Fruit fly (Drosophila melanogaster) whole organism, wandering third instar larva: Measurements from ENCODE around the gene CG9328.

Source experiments
- Abd-B ChIP-seq: fragments of >200 bp; optimal IDR thresholded peaks from 2 replicates; lab custom pipeline; 2017; ENCODE audit warnings: missing biosample characterization, missing genetic modification characterization
- CG32264 ChIP-seq: fragments of 200-800 bp; sonication (Bioruptor generic); optimal IDR thresholded peaks from 2 replicates; lab custom pipeline; 2016; ENCODE audit warnings: missing biosample characterization, missing genetic modification characterization
- CG9705 ChIP-seq: fragments of 200-800 bp; sonication (Bioruptor generic); optimal IDR thresholded peaks from 2 replicates; lab custom pipeline; 2018; ENCODE audit warnings: missing biosample characterization, mild to moderate bottlenecking, missing genetic modification characterization
- CrebA ChIP-seq: fragments of 200-800 bp; sonication (Bioruptor generic); optimal IDR thresholded peaks from 2 replicates; lab custom pipeline; 2016; ENCODE audit warnings: missing biosample characterization, mild to moderate bottlenecking, missing genetic modification characterization, borderline replicate concordance
- Dfd ChIP-seq: fragments of >200 bp; optimal IDR thresholded peaks from 2 replicates; lab custom pipeline; 2017; ENCODE audit warnings: missing biosample characterization, missing genetic modification characterization
- Dif ChIP-seq: fragments of 200-275, 200-300 bp; sonication (Bioruptor generic); optimal IDR thresholded peaks from 2 replicates; lab custom pipeline; 2018; ENCODE audit warnings: missing biosample characterization, missing genetic modification characterization; ENCODE audit not compliant: partially characterized antibody
- GATAd ChIP-seq: sonication (Bioruptor generic); optimal IDR thresholded peaks from 2 replicates; lab custom pipeline; 2016; ENCODE audit warnings: missing biosample characterization, missing genetic modification characterization
- HLH106 ChIP-seq: fragments of 200-800 bp; optimal IDR thresholded peaks from 3 replicates; lab custom pipeline; 2019; ENCODE audit warnings: missing biosample characterization, mild to moderate bottlenecking, missing genetic modification characterization, moderate library complexity
- Hnf4 ChIP-seq: fragments of 200-800 bp; sonication (Bioruptor generic); optimal IDR thresholded peaks from 2 replicates; lab custom pipeline; 2016; ENCODE audit warnings: missing biosample characterization, mild to moderate bottlenecking, missing genetic modification characterization
- Hr78 ChIP-seq: fragments of >200 bp; optimal IDR thresholded peaks from 2 replicates; lab custom pipeline; 2017; ENCODE audit warnings: missing biosample characterization, missing genetic modification characterization
- Hr83 ChIP-seq: fragments of 200-300 bp; sonication (Bioruptor generic); optimal IDR thresholded peaks from 2 replicates; lab custom pipeline; 2016; ENCODE audit warnings: missing biosample characterization, mild to moderate bottlenecking, missing genetic modification characterization, moderate library complexity; ENCODE audit not compliant: poor library complexity, severe bottlenecking
- Jra ChIP-seq: sonication (Bioruptor generic); optimal IDR thresholded peaks from 2 replicates; lab custom pipeline; 2016; ENCODE audit warnings: missing biosample characterization, missing genetic modification characterization
- Mio ChIP-seq: sonication (Bioruptor generic); optimal IDR thresholded peaks from 2 replicates; lab custom pipeline; 2016; ENCODE audit warnings: missing biosample characterization, missing genetic modification characterization
- Myc ChIP-seq: fragments of >200 bp; optimal IDR thresholded peaks from 2 replicates; lab custom pipeline; 2017
- N ChIP-seq: fragments of >200 bp; optimal IDR thresholded peaks from 2 replicates; lab custom pipeline; 2018; ENCODE audit warnings: missing biosample characterization, missing external identifiers, missing genetic modification characterization
- OdsH ChIP-seq: fragments of 200-800 bp; sonication (Bioruptor generic); optimal IDR thresholded peaks from 2 replicates; lab custom pipeline; 2016; ENCODE audit warnings: missing biosample characterization, mild to moderate bottlenecking, missing genetic modification characterization
- Rel ChIP-seq, 2 experiments: fragments of 200-800 bp; sonication (Bioruptor generic) in 1 of 2; optimal IDR thresholded peaks; 2 replicates in 1 of 2; 3 replicates in 1 of 2; lab custom pipeline; 2016 to 2019; ENCODE audit warnings: mild to moderate bottlenecking in 2 of 2, missing biosample characterization in 2 of 2, missing genetic modification characterization in 2 of 2, moderate library complexity in 1 of 2
- Sp1 ChIP-seq: fragments of 200-800 bp; sonication (Bioruptor generic); optimal IDR thresholded peaks from 3 replicates; lab custom pipeline; 2019; ENCODE audit warnings: missing biosample characterization, mild to moderate bottlenecking, missing genetic modification characterization, moderate library complexity
- Vsx2 ChIP-seq: fragments of 200-300, 225-300 bp; sonication (Bioruptor generic); optimal IDR thresholded peaks from 2 replicates; lab custom pipeline; 2018; ENCODE audit warnings: missing biosample characterization, missing genetic modification characterization; ENCODE audit not compliant: partially characterized antibody
- br ChIP-seq: fragments of 200-800 bp; sonication (Bioruptor generic); optimal IDR thresholded peaks from 2 replicates; lab custom pipeline; 2016; ENCODE audit warnings: missing biosample characterization, missing genetic modification characterization
- brk ChIP-seq: fragments of 200-800 bp; sonication (Bioruptor generic); optimal IDR thresholded peaks from 2 replicates; lab custom pipeline; 2016; ENCODE audit warnings: missing biosample characterization, mild to moderate bottlenecking, missing genetic modification characterization
- dl ChIP-seq, 2 experiments: fragments of 175-275, 200-275 bp in 1 of 2; fragments of 200-275 bp in 1 of 2; sonication (Bioruptor generic); optimal IDR thresholded peaks; lab custom pipeline; 2018; ENCODE audit warnings: mild to moderate bottlenecking in 2 of 2, missing biosample characterization in 2 of 2, missing genetic modification characterization in 2 of 2, moderate library complexity in 2 of 2; ENCODE audit not compliant: partially characterized antibody in 2 of 2, insufficient read depth in 1 of 2
- dmrt93B ChIP-seq: fragments of 200-800 bp; sonication (Bioruptor generic); optimal IDR thresholded peaks from 2 replicates; lab custom pipeline; 2018; ENCODE audit warnings: missing biosample characterization, mild to moderate bottlenecking, missing genetic modification characterization
- dsf ChIP-seq: sonication (Bioruptor generic); optimal IDR thresholded peaks from 2 replicates; lab custom pipeline; 2016; ENCODE audit warnings: missing biosample characterization, missing genetic modification characterization, borderline replicate concordance
- ey ChIP-seq: fragments of 200-800 bp; sonication (Bioruptor generic); optimal IDR thresholded peaks from 2 replicates; lab custom pipeline; 2016; ENCODE audit warnings: missing biosample characterization, missing genetic modification characterization
- foxo ChIP-seq, 2 experiments: fragments of 200-800 bp; sonication (Bioruptor generic); optimal IDR thresholded peaks; 2 replicates in 1 of 2; 3 replicates in 1 of 2; lab custom pipeline; 2016 to 2017; ENCODE audit warnings: missing biosample characterization in 2 of 2, missing genetic modification characterization in 2 of 2
- fru ChIP-seq: fragments of 200-800 bp; sonication (Bioruptor generic); optimal IDR thresholded peaks from 3 replicates; lab custom pipeline; 2016; ENCODE audit warnings: missing biosample characterization, mild to moderate bottlenecking, missing genetic modification characterization
- h ChIP-seq: fragments of 200-800 bp; sonication (Bioruptor generic); optimal IDR thresholded peaks from 3 replicates; lab custom pipeline; 2016; ENCODE audit warnings: missing biosample characterization, mild to moderate bottlenecking, missing genetic modification characterization
- jim ChIP-seq: fragments of 175-275, 200-325 bp; sonication (Bioruptor generic); optimal IDR thresholded peaks from 2 replicates; lab custom pipeline; 2016; ENCODE audit warnings: missing biosample characterization, mild to moderate bottlenecking, missing genetic modification characterization
- lola ChIP-seq: fragments of >200 bp; optimal IDR thresholded peaks from 2 replicates; lab custom pipeline; 2017; ENCODE audit warnings: missing biosample characterization, missing genetic modification characterization
- pan ChIP-seq: fragments of >200 bp; optimal IDR thresholded peaks from 2 replicates; lab custom pipeline; 2017
- psq ChIP-seq: fragments of 200-800 bp; sonication (Bioruptor generic); optimal IDR thresholded peaks from 3 replicates; lab custom pipeline; 2017; ENCODE audit warnings: missing biosample characterization, mild to moderate bottlenecking, missing genetic modification characterization, moderate library complexity
- rgr ChIP-seq: fragments of 200-800 bp; sonication (Bioruptor generic); optimal IDR thresholded peaks from 3 replicates; lab custom pipeline; 2016; ENCODE audit warnings: missing biosample characterization, mild to moderate bottlenecking, missing genetic modification characterization
- sage ChIP-seq: fragments of 200-800 bp; sonication (Bioruptor generic); optimal IDR thresholded peaks from 2 replicates; lab custom pipeline; 2016; ENCODE audit warnings: missing biosample characterization, mild to moderate bottlenecking, missing genetic modification characterization
- sv ChIP-seq: fragments of 200-800 bp; sonication (Bioruptor generic); optimal IDR thresholded peaks from 3 replicates; lab custom pipeline; 2016; ENCODE audit warnings: missing biosample characterization, missing genetic modification characterization
- tai ChIP-seq: sonication (Bioruptor generic); optimal IDR thresholded peaks from 2 replicates; lab custom pipeline; 2016; ENCODE audit warnings: missing biosample characterization, missing genetic modification characterization
- usp ChIP-seq: fragments of >200 bp; optimal IDR thresholded peaks from 2 replicates; lab custom pipeline; 2017; ENCODE audit warnings: missing biosample characterization, missing genetic modification characterization
- woc ChIP-seq: sonication (Bioruptor generic); optimal IDR thresholded peaks from 2 replicates; lab custom pipeline; 2016; ENCODE audit warnings: missing biosample characterization, mild to moderate bottlenecking, missing genetic modification characterization

Gene CG9328

dm6 chr2L:20806619-20807018 lies 9.1 kb downstream of the CG9328 start:
- TF ChIP-seq h (no peak), sage (GFP tag; lab: Kevin White, UChicago) (no peak), Dfd (GFP tag; lab: Kevin White, UChicago) (no peak), OdsH (GFP tag; lab: Kevin White, UChicago) (no peak), ey (GFP tag; lab: Kevin White, UChicago) (no peak), sv (no peak), CrebA (GFP tag; lab: Kevin White, UChicago) (no peak), Dif (GFP tag; lab: Kevin White, UChicago) (no peak), Hr83 (GFP tag; lab: Kevin White, UChicago) (no peak), jim (no peak), N (GFP tag; lab: Kevin White, UChicago) (no peak), dmrt93B (GFP tag; lab: Kevin White, UChicago) (no peak)

DNA sequence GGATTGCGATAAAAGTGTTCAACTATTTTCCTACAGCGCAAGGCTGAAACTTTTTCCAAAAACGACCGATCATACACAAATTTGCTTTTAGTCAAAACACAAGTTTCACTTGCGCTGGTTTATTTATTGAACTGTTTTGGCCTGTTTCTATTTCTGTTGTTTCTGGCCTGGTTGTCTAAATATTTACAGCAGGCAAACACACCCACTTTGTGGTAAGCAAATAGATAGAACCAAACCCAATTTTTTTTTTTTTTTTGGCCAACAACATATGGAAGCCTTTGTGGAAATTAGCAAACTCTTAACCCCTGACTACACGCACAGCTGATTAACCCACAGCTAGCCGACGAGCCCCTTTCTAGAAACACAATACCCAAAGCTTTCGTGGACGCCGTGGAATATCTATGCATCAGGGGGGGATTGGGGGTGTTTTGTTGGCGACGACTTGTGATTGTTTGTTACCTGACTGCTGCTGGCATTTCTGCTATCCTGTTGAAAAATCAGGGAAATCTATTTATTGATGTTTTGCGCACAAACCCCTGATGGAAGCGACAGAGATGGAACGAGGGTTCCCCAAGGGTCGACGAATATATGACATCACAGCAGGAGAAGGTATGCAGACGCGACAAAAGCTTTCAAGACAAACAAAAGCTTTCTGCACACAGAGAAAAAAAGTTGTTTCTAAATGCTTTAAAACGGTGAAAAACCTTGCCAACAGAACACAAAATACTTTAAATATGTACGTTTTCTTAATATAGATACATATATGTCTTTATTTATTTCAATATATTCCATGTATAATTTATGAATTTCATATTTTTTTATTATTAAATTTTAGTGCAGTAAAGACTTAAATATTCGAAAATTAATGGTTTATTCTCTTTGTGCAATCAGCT lies 10.3 kb downstream of the CG9328 start:
- no peak for TF ChIP-seq fru (GFP tag; lab: Kevin White, UChicago)
- no peak for TF ChIP-seq GATAd (GFP tag; lab: Kevin White, UChicago)
- no peak for TF ChIP-seq Jra (GFP tag; lab: Kevin White, UChicago)
- no peak for TF ChIP-seq Myc
- TF ChIP-seq Rel (GFP tag; optimal IDR thresholded peaks at IDR 0.05; lab: Kevin White, UChicago), result no peak
- TF ChIP-seq Rel (tag; optimal IDR thresholded peaks at IDR 0.05; lab: Kevin White, UChicago), result no peak
- TF ChIP-seq Sp1 (GFP tag; lab: Kevin White, UChicago), result peak; percentile 52
- peak; percentile 9 for TF ChIP-seq rgr (GFP tag; lab: Kevin White, UChicago)
- no peak for TF ChIP-seq CrebA (GFP tag; lab: Kevin White, UChicago)
- no peak for TF ChIP-seq N (GFP tag; lab: Kevin White, UChicago)
- no peak for TF ChIP-seq brk (GFP tag; lab: Kevin White, UChicago)
- TF ChIP-seq Dfd (GFP tag; lab: Kevin White, UChicago), result no peak
- peak; percentile 46 for TF ChIP-seq HLH106 (tag; lab: Kevin White, UChicago)
- peak; percentile 21 for TF ChIP-seq h
- no peak for TF ChIP-seq ey (GFP tag; lab: Kevin White, UChicago)
- TF ChIP-seq Mio, result no peak
- no peak for TF ChIP-seq dsf (GFP tag; lab: Kevin White, UChicago)
- no peak for TF ChIP-seq Hr83 (GFP tag; lab: Kevin White, UChicago)
- no peak for TF ChIP-seq Dif (GFP tag; lab: Kevin White, UChicago)
- no peak for TF ChIP-seq sage (GFP tag; lab: Kevin White, UChicago)
- TF ChIP-seq dmrt93B (GFP tag; lab: Kevin White, UChicago), result no peak
- TF ChIP-seq pan (lab: Kevin White, UChicago), result no peak
- TF ChIP-seq CG32264 (GFP tag; lab: Kevin White, UChicago), result no peak
- TF ChIP-seq br, result no peak
- peak; percentile 29 for TF ChIP-seq psq (GFP tag; lab: Kevin White, UChicago)
- TF ChIP-seq sv, result no peak
- TF ChIP-seq jim, result no peak
- TF ChIP-seq Hr78, result no peak
- no peak for TF ChIP-seq dl (GFP tag; optimal IDR thresholded peaks at IDR 0.05; lab: Kevin White, UChicago; ENCODE audit: insufficient read depth in 1 of 2, partially characterized antibody in 2 of 2)
- no peak for TF ChIP-seq usp (GFP tag; lab: Kevin White, UChicago)
- TF ChIP-seq woc (GFP tag; lab: Kevin White, UChicago), result no peak
- no peak for TF ChIP-seq lola (GFP tag; lab: Kevin White, UChicago)
- TF ChIP-seq tai, result no peak
- peak; percentile 32 for TF ChIP-seq OdsH (GFP tag; lab: Kevin White, UChicago)
- no peak for TF ChIP-seq Hnf4
- TF ChIP-seq CG9705 (GFP tag; lab: Kevin White, UChicago), result no peak
- TF ChIP-seq foxo (GFP tag; optimal IDR thresholded peaks at IDR 0.05; lab: Kevin White, UChicago), result peak in 1 of 2 experiments; percentile 21
- no peak for TF ChIP-seq Abd-B (GFP tag; lab: Kevin White, UChicago)
- no peak for TF ChIP-seq Vsx2 (GFP tag; lab: Kevin White, UChicago)
